Fruit fly (Drosophila melanogaster) whole organism, embryonic: ENCODE measurements around the gene Polr1F.

Experiments
- Eip74EF ChIP-seq, 2 experiments: fragments of 200-800 bp in 1 of 2; fragments of >200 bp in 1 of 2; sonication (Bioruptor generic) in 1 of 2; optimal IDR thresholded peaks; 2 replicates each; lab custom pipeline; 2017 to 2019; ENCODE audit warnings: missing biosample characterization in 2 of 2, missing genetic modification characterization in 2 of 2, mild to moderate bottlenecking in 1 of 2, moderate library complexity in 1 of 2
- emc ChIP-seq: fragments of 200-800 bp; sonication (Bioruptor generic); optimal IDR thresholded peaks from 2 replicates; lab custom pipeline; 2016; ENCODE audit warnings: missing biosample characterization, missing genetic modification characterization
- eve ChIP-seq, 2 experiments: fragments of >200 bp; optimal IDR thresholded peaks; 2 replicates each; lab custom pipeline; 2017; ENCODE audit warnings: missing biosample characterization in 2 of 2, missing genetic modification characterization in 2 of 2
- ewg ChIP-seq: fragments of 200-800 bp; sonication (Bioruptor generic); optimal IDR thresholded peaks from 3 replicates; lab custom pipeline; 2017; ENCODE audit warnings: mild to moderate bottlenecking, missing biosample characterization, missing genetic modification reagents, missing genetic modification characterization

dm6 chr2L:6948540-6948942 is 40.9 kb upstream of the Polr1F start, which contains the start of gene ihog:
- TF ChIP-seq eve (GFP tag; optimal IDR thresholded peaks at IDR 0.05; lab: Kevin White, UChicago) (no peak), Eip74EF (GFP tag; optimal IDR thresholded peaks at IDR 0.05; lab: Kevin White, UChicago) (no peak), ewg (GFP tag; lab: Kevin White, UChicago) (peak; percentile 53), emc (no peak)
